Fruit fly (Drosophila melanogaster) whole organism, embryonic: ENCODE data around the gene Dbx.

ENCODE experiments used
- Bgb ChIP-seq: fragments of 200-800 bp; sonication (Bioruptor generic); IDR thresholded peaks from 2 replicates; pipeline ENCODE4 v1.3.6; 2022; ENCODE audit warnings: missing biosample characterization, missing genetic modification characterization; ENCODE audit not compliant: partially characterized antibody
- CG12104 ChIP-seq: fragments of 200-800 bp; sonication (Bioruptor generic); optimal IDR thresholded peaks from 3 replicates; lab custom pipeline; 2016; ENCODE audit warnings: missing biosample characterization, missing genetic modification characterization
- CG1647 ChIP-seq: fragments of 200-800 bp; sonication (Bioruptor generic); optimal IDR thresholded peaks from 3 replicates; lab custom pipeline; 2016; ENCODE audit warnings: missing biosample characterization, missing genetic modification characterization
- CG17568 ChIP-seq: fragments of 200-800 bp; sonication (Bioruptor generic); optimal IDR thresholded peaks from 2 replicates; lab custom pipeline; 2018; ENCODE audit warnings: missing biosample characterization, mild to moderate bottlenecking, missing genetic modification characterization, moderate library complexity
- CG18011 ChIP-seq: fragments of 200-800 bp; sonication (Bioruptor generic); optimal IDR thresholded peaks from 2 replicates; lab custom pipeline; 2017; ENCODE audit warnings: missing biosample characterization, missing genetic modification characterization, mild to moderate bottlenecking, moderate library complexity, missing genotype
- CG18619 ChIP-seq: fragments of 200-800 bp; sonication (Bioruptor generic); optimal IDR thresholded peaks from 3 replicates; lab custom pipeline; 2017; ENCODE audit warnings: missing biosample characterization, mild to moderate bottlenecking, missing genetic modification characterization
- CG2202 ChIP-seq: fragments of 200-800 bp; sonication (Bioruptor generic); optimal IDR thresholded peaks from 2 replicates; lab custom pipeline; 2018; ENCODE audit warnings: missing biosample characterization, mild to moderate bottlenecking, missing genetic modification characterization
- CG6791 ChIP-seq: fragments of 200-800 bp; sonication (Bioruptor generic); IDR thresholded peaks from 3 replicates; pipeline ENCODE4 v1.3.6; 2022; ENCODE audit warnings: missing biosample characterization, missing genetic modification characterization; ENCODE audit not compliant: partially characterized antibody
- CG6813 ChIP-seq: fragments of 200-800 bp; sonication (Bioruptor generic); optimal IDR thresholded peaks from 2 replicates; lab custom pipeline; 2017; ENCODE audit warnings: missing biosample characterization, missing genetic modification characterization, mild to moderate bottlenecking, moderate library complexity, missing genetic modification reagents
- CG7357 ChIP-seq: fragments of 200-800 bp; sonication (Bioruptor generic); IDR thresholded peaks from 3 replicates; pipeline ENCODE4 v1.3.6; 2022; ENCODE audit warnings: missing biosample characterization, missing genetic modification characterization
- CG7372 ChIP-seq: fragments of 200-800 bp; sonication (Bioruptor generic); IDR thresholded peaks from 2 replicates; pipeline ENCODE4 v1.3.6; 2022; ENCODE audit warnings: missing biosample characterization, missing genetic modification characterization
- CG9727 ChIP-seq: fragments of 200-800 bp; sonication (Bioruptor generic); optimal IDR thresholded peaks from 3 replicates; lab custom pipeline; 2017; ENCODE audit warnings: missing biosample characterization, mild to moderate bottlenecking, missing genetic modification characterization
- CkIIα-i1 ChIP-seq: fragments of 200-800 bp; sonication (Bioruptor generic); IDR thresholded peaks from 2 replicates; pipeline ENCODE4 v1.3.6; 2022; ENCODE audit warnings: missing biosample characterization, missing genetic modification characterization
- CrebB ChIP-seq: fragments of 200-800 bp; sonication (Bioruptor generic); optimal IDR thresholded peaks from 3 replicates; lab custom pipeline; 2018; ENCODE audit warnings: missing biosample characterization, mild to moderate bottlenecking, missing genetic modification characterization
- Doc3 ChIP-seq: fragments of 200-800 bp; sonication (Bioruptor generic); IDR thresholded peaks from 3 replicates; pipeline ENCODE4 v1.3.6; 2022; ENCODE audit warnings: missing biosample characterization, missing genetic modification characterization; ENCODE audit not compliant: partially characterized antibody
- Dp ChIP-seq: fragments of 200-800 bp; sonication (Bioruptor generic); optimal IDR thresholded peaks from 2 replicates; lab custom pipeline; 2018; ENCODE audit warnings: missing biosample characterization, mild to moderate bottlenecking, missing genetic modification characterization, moderate library complexity
- HLH4C ChIP-seq: fragments of 200-800 bp; sonication (Bioruptor generic); IDR thresholded peaks from 3 replicates; pipeline ENCODE4 v1.3.6; 2022; ENCODE audit warnings: missing biosample characterization, missing genetic modification characterization; ENCODE audit not compliant: partially characterized antibody
- HLH54F ChIP-seq: fragments of 200-800 bp; sonication (Bioruptor generic); optimal IDR thresholded peaks from 3 replicates; lab custom pipeline; 2016; ENCODE audit warnings: missing biosample characterization, missing genetic modification characterization
- Kr ChIP-seq: fragments of 200-800 bp; sonication (Bioruptor generic); optimal IDR thresholded peaks from 2 replicates; lab custom pipeline; 2017; ENCODE audit warnings: missing biosample characterization, mild to moderate bottlenecking, missing genetic modification characterization
- Mrtf ChIP-seq: fragments of 200-800 bp; sonication (Bioruptor generic); IDR thresholded peaks from 3 replicates; pipeline ENCODE4 v1.3.6; 2022; ENCODE audit warnings: missing biosample characterization, missing genetic modification characterization
- NC2β ChIP-seq: fragments of 200-800 bp; sonication (Bioruptor generic); optimal IDR thresholded peaks from 2 replicates; lab custom pipeline; 2016; ENCODE audit warnings: missing biosample characterization, missing genetic modification characterization
- NK7.1 ChIP-seq: fragments of 200-800 bp; sonication (Bioruptor generic); optimal IDR thresholded peaks from 3 replicates; lab custom pipeline; 2016; ENCODE audit warnings: missing biosample characterization, missing genetic modification characterization
- Opbp ChIP-seq: fragments of 200-800 bp; sonication (Bioruptor generic); IDR thresholded peaks from 3 replicates; pipeline ENCODE4 v1.3.6; 2022; ENCODE audit warnings: missing biosample characterization, missing genetic modification characterization; ENCODE audit not compliant: partially characterized antibody
- Rx ChIP-seq: fragments of 200-800 bp; sonication (Bioruptor generic); IDR thresholded peaks from 2 replicates; pipeline ENCODE4 v1.3.6; 2022; ENCODE audit warnings: missing biosample characterization, missing genetic modification characterization
- Tbp ChIP-seq: fragments of >200 bp; optimal IDR thresholded peaks from 2 replicates; lab custom pipeline; 2018; ENCODE audit warnings: missing biosample characterization, missing genetic modification characterization
- Trl ChIP-seq, 3 experiments: fragments of >200 bp in 2 of 3; fragments of 200-800 bp in 1 of 3; sonication (Bioruptor generic) in 1 of 3; optimal IDR thresholded peaks; 2 replicates in 1 of 3; 3 replicates in 2 of 3; lab custom pipeline; 2016 to 2017; ENCODE audit warnings: missing biosample characterization in 1 of 3, missing genetic modification characterization in 1 of 3
- Usf ChIP-seq: fragments of 200-800 bp; sonication (Bioruptor generic); optimal IDR thresholded peaks from 2 replicates; lab custom pipeline; 2017; ENCODE audit warnings: missing genotype, missing biosample characterization, missing genetic modification characterization
- Vsx1 ChIP-seq: fragments of 200-800 bp; sonication (Bioruptor generic); optimal IDR thresholded peaks from 2 replicates; lab custom pipeline; 2017; ENCODE audit warnings: missing biosample characterization, mild to moderate bottlenecking, missing genetic modification characterization, missing genetic modification reagents
- amos ChIP-seq: fragments of 200-800 bp; sonication (Bioruptor generic); IDR thresholded peaks from 2 replicates; pipeline ENCODE4 v1.3.6; 2022; ENCODE audit warnings: missing biosample characterization, missing genetic modification characterization; ENCODE audit not compliant: partially characterized antibody
- chinmo ChIP-seq: fragments of 200-800 bp; sonication (Bioruptor generic); IDR thresholded peaks from 4 replicates; pipeline ENCODE4 v1.3.6; 2022; ENCODE audit warnings: missing biosample characterization, missing genetic modification characterization; ENCODE audit not compliant: partially characterized antibody
- fru ChIP-seq: fragments of >200 bp; optimal IDR thresholded peaks from 2 replicates; lab custom pipeline; 2017
- grau ChIP-seq: fragments of 200-800 bp; optimal IDR thresholded peaks from 3 replicates; lab custom pipeline; 2019; ENCODE audit warnings: missing biosample characterization, mild to moderate bottlenecking, missing genetic modification characterization, moderate library complexity
- ham ChIP-seq: fragments of 200-800 bp; sonication (Bioruptor generic); IDR thresholded peaks from 2 replicates; pipeline ENCODE4 v1.3.6; 2022; ENCODE audit warnings: missing biosample characterization, missing genetic modification characterization
- jumu ChIP-seq: fragments of 200-800 bp; sonication (Bioruptor generic); optimal IDR thresholded peaks from 3 replicates; lab custom pipeline; 2016; ENCODE audit warnings: missing biosample characterization, missing genetic modification characterization
- kah ChIP-seq: fragments of 200-800 bp; sonication (Bioruptor generic); optimal IDR thresholded peaks from 2 replicates; lab custom pipeline; 2018; ENCODE audit warnings: missing biosample characterization, mild to moderate bottlenecking, missing genetic modification characterization
- kni ChIP-seq: fragments of 200-800 bp; sonication (Bioruptor generic); optimal IDR thresholded peaks from 3 replicates; lab custom pipeline; 2017; ENCODE audit warnings: mild to moderate bottlenecking, missing biosample characterization, missing genetic modification reagents, missing genetic modification characterization
- lmd ChIP-seq: fragments of 200-800 bp; sonication (Bioruptor generic); IDR thresholded peaks from 2 replicates; pipeline ENCODE4 v1.3.6; 2022; ENCODE audit warnings: missing biosample characterization, missing genetic modification characterization
- lov ChIP-seq, 2 experiments: fragments of 200-800 bp in 1 of 2; fragments of >200 bp in 1 of 2; sonication (Bioruptor generic) in 1 of 2; IDR thresholded peaks in 1 of 2; optimal IDR thresholded peaks in 1 of 2; 2 replicates in 1 of 2; 3 replicates in 1 of 2; pipeline versions ENCODE4 v1.3.6 to Lab custom; 2017 to 2022; ENCODE audit warnings: missing biosample characterization in 1 of 2, missing genetic modification characterization in 1 of 2
- nau ChIP-seq: fragments of 200-800 bp; sonication (Bioruptor generic); optimal IDR thresholded peaks from 3 replicates; lab custom pipeline; 2017; ENCODE audit warnings: missing biosample characterization, mild to moderate bottlenecking, missing genetic modification characterization, missing genetic modification reagents
- onecut ChIP-seq: fragments of 200-800 bp; sonication (Bioruptor generic); IDR thresholded peaks from 2 replicates; pipeline ENCODE4 v1.3.6; 2022; ENCODE audit warnings: missing biosample characterization, missing genetic modification characterization
- p53 ChIP-seq: fragments of 200-800 bp; sonication (Bioruptor generic); optimal IDR thresholded peaks from 2 replicates; lab custom pipeline; 2016; ENCODE audit warnings: missing biosample characterization, missing genetic modification characterization
- pfk ChIP-seq: fragments of 200-800 bp; sonication (Bioruptor generic); optimal IDR thresholded peaks from 2 replicates; lab custom pipeline; 2018; ENCODE audit warnings: missing biosample characterization, mild to moderate bottlenecking, missing genetic modification characterization, moderate library complexity
- scrt ChIP-seq: fragments of 200-800 bp; sonication (Bioruptor generic); optimal IDR thresholded peaks from 2 replicates; lab custom pipeline; 2018; ENCODE audit warnings: missing biosample characterization, mild to moderate bottlenecking, missing genetic modification characterization, moderate library complexity
- sens ChIP-seq: fragments of 200-800 bp; sonication (Bioruptor generic); peaks from one replicate; lab custom pipeline; 2016; ENCODE audit warnings: missing biosample characterization, missing genetic modification characterization
- sens-2 ChIP-seq: fragments of 200-800 bp; sonication (Bioruptor generic); IDR thresholded peaks from 2 replicates; pipeline ENCODE4 v1.3.6; 2022; ENCODE audit warnings: missing biosample characterization, missing genetic modification characterization
- slp2 ChIP-seq: fragments of 200-800 bp; sonication (Bioruptor generic); optimal IDR thresholded peaks from 2 replicates; lab custom pipeline; 2016; ENCODE audit warnings: missing biosample characterization, missing genetic modification characterization
- trem ChIP-seq: fragments of 200-800 bp; optimal IDR thresholded peaks from 3 replicates; lab custom pipeline; 2019; ENCODE audit warnings: missing biosample characterization, mild to moderate bottlenecking, missing genetic modification characterization, moderate library complexity
- tup ChIP-seq: fragments of 200-800 bp; sonication (Bioruptor generic); optimal IDR thresholded peaks from 2 replicates; lab custom pipeline; 2016; ENCODE audit warnings: missing biosample characterization, mild to moderate bottlenecking, missing genetic modification characterization, moderate library complexity
- unc-4 ChIP-seq: fragments of 200-800 bp; sonication (Bioruptor generic); IDR thresholded peaks from 2 replicates; pipeline ENCODE4 v1.3.6; 2022; ENCODE audit warnings: missing biosample characterization, missing genetic modification characterization; ENCODE audit not compliant: partially characterized antibody
- wdn ChIP-seq: fragments of 200-800 bp; sonication (Bioruptor generic); IDR thresholded peaks from 2 replicates; pipeline ENCODE4 v1.3.6; 2022; ENCODE audit warnings: missing biosample characterization, missing genetic modification characterization

Dbx gene

DNA sequence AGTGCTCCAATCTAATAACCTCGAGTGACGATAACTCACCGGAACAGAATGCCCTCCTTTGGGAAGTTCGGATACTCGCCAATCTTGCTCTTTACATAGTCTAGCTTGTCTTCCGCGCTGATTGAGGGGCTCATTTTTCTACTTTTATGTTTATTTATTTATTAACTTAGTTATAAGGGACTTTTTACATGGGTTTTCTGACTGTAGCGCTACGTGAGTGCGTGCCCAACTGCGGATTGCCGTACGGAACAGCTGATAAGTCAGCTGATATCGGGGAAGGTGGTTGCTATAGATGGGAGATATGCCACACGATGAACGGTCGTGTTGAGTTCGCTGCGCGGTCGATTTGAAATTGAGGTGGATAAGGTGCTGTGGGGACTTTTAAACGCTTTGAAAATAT lies 36.5 kb upstream of the Dbx start, which contains the start of gene Aprt (continued):
- TF ChIP-seq kni (no peak), CG6813 (GFP tag; lab: Kevin White, UChicago) (no peak), Doc3 (peak; percentile 73), fru (lab: Kevin White, UChicago) (no peak), wdn (GFP tag; lab: Robert Waterston, UW) (no peak), tup (GFP tag; lab: Kevin White, UChicago) (no peak), Vsx1 (no peak), CG2202 (no peak), CrebB (tag; lab: Kevin White, UChicago) (peak; percentile 32), CG18011 (GFP tag; lab: Kevin White, UChicago) (peak; percentile 29), scrt (GFP tag; lab: Kevin White, UChicago) (no peak), lov (optimal IDR thresholded peaks at IDR 0.05; lab: Kevin White, UChicago) (no peak), lov (GFP tag; IDR thresholded peaks at IDR 0.05; lab: Robert Waterston, UW) (no peak), unc-4 (GFP tag; lab: Robert Waterston, UW) (peak; percentile 87), pfk (GFP tag; lab: Kevin White, UChicago) (no peak), HLH4C (GFP tag; lab: Robert Waterston, UW) (peak; percentile 52; the same call in 2 of the 3 replicates), CG18619 (GFP tag; lab: Kevin White, UChicago) (no peak), CG6791 (GFP tag; lab: Robert Waterston, UW) (peak; percentile 68; the same call in 2 of the 3 replicates), Rx (GFP tag; lab: Robert Waterston, UW) (no peak), chinmo (GFP tag; lab: Robert Waterston, UW) (peak; percentile 63; the same call in 1 of the 4 replicates), kah (peak; percentile 98), Tbp (GFP tag; lab: Kevin White, UChicago) (no peak), amos (GFP tag; lab: Robert Waterston, UW) (peak; percentile 81), CkIIα-i1 (GFP tag; lab: Robert Waterston, UW) (no peak), Usf (GFP tag; lab: Kevin White, UChicago) (no peak), jumu (GFP tag; lab: Kevin White, UChicago) (no peak), CG7372 (GFP tag; lab: Robert Waterston, UW) (no peak), Opbp (GFP tag; lab: Robert Waterston, UW) (peak; percentile 86), lmd (no peak), p53 (no peak), sens-2 (no peak), CG9727 (GFP tag; lab: Kevin White, UChicago) (peak; percentile 17), HLH54F (GFP tag; lab: Kevin White, UChicago) (no peak), sens (GFP tag; lab: Kevin White, UChicago) (peak; percentile 72), CG1647 (no peak), trem (tag; lab: Kevin White, UChicago) (peak; percentile 54), slp2 (GFP tag; lab: Kevin White, UChicago) (no peak), CG17568 (GFP tag; lab: Kevin White, UChicago) (peak; percentile 2), ham (no peak), Kr (GFP tag; lab: Kevin White, UChicago) (no peak), Trl (optimal IDR thresholded peaks at IDR 0.05; lab: Kevin White, UChicago) (no peak), Trl (GFP tag; optimal IDR thresholded peaks at IDR 0.05; lab: Kevin White, UChicago) (no peak), CG12104 (GFP tag; lab: Kevin White, UChicago) (no peak), Mrtf (GFP tag; lab: Robert Waterston, UW) (no peak), Bgb (GFP tag; lab: Robert Waterston, UW) (peak; percentile 86), grau (peak; percentile 28), CG7357 (GFP tag; lab: Robert Waterston, UW) (no peak), NC2β (GFP tag; lab: Kevin White, UChicago) (no peak), NK7.1 (GFP tag; lab: Kevin White, UChicago) (no peak), Dp (GFP tag; lab: Kevin White, UChicago) (peak; percentile 96), nau (no peak), onecut (GFP tag; lab: Robert Waterston, UW) (no peak)
